Fruit fly (Drosophila melanogaster): ENCODE data around the gene CG6845.

Gene CG6845

dm6 chr3L:129311-129816 lies 16.9 kb upstream of the CG6845 start, which contains the start of gene Pdk1 (continued):
- TF ChIP-seq CG3163 (GFP tag; optimal IDR thresholded peaks at IDR 0.05) (peak; percentile 79), fu2 (GFP tag; optimal IDR thresholded peaks at IDR 0.05) (no peak), CG10462 (GFP tag; optimal IDR thresholded peaks at IDR 0.05) (no peak), hkb (optimal IDR thresholded peaks at IDR 0.05) (no peak), hkb (GFP tag; IDR thresholded peaks at IDR 0.05) (peak; percentile 56), NC2β (GFP tag; optimal IDR thresholded peaks at IDR 0.05) (peak; percentile 22), da (GFP tag; optimal IDR thresholded peaks at IDR 0.05) (no peak), Eip74EF (GFP tag; optimal IDR thresholded peaks at IDR 0.05) (peak in 1 of 2 experiments; percentile 36), Jarid2 (GFP tag; optimal IDR thresholded peaks at IDR 0.05) (peak; percentile 98), CHES-1-like (GFP tag; optimal IDR thresholded peaks at IDR 0.05) (peak; percentile 45), Taf1 (GFP tag; IDR thresholded peaks at IDR 0.05) (no peak), CG16815 (GFP tag; optimal IDR thresholded peaks at IDR 0.05) (no peak), dimm (GFP tag; IDR thresholded peaks at IDR 0.05) (no peak), lab (GFP tag; optimal IDR thresholded peaks at IDR 0.05) (peak; percentile 66), crc (GFP tag; optimal IDR thresholded peaks at IDR 0.05) (no peak), Nf-YB (GFP tag; optimal IDR thresholded peaks at IDR 0.05) (no peak), CG32772 (GFP tag; IDR thresholded peaks at IDR 0.05) (no peak), YL-1 (GFP tag; optimal IDR thresholded peaks at IDR 0.05) (peak; percentile 11), Hmx (GFP tag; optimal IDR thresholded peaks at IDR 0.05) (no peak), sug (tag; optimal IDR thresholded peaks at IDR 0.05) (peak; percentile 29), trh (GFP tag; optimal IDR thresholded peaks at IDR 0.05) (no peak), CG4854 (GFP tag; optimal IDR thresholded peaks at IDR 0.05) (no peak), fd3F (GFP tag; optimal IDR thresholded peaks at IDR 0.05) (no peak), nerfin-2 (GFP tag; IDR thresholded peaks at IDR 0.05; ENCODE audit: partially characterized antibody) (0 out of 2 replicates have a peak, but pooled peaks have one; percentile 46), Stat92E (GFP tag; optimal IDR thresholded peaks at IDR 0.05) (peak in 1 of 3 experiments; percentile 44), vfl (GFP tag; optimal IDR thresholded peaks at IDR 0.05) (no peak), kni (GFP tag; optimal IDR thresholded peaks at IDR 0.05) (peak; percentile 76), bbx (GFP tag; IDR thresholded peaks at IDR 0.05; ENCODE audit: partially characterized antibody) (peak; percentile 63), CG7745 (tag; optimal IDR thresholded peaks at IDR 0.05) (no peak), Trl (optimal IDR thresholded peaks at IDR 0.05) (peak; percentile 93 to 96), Trl (GFP tag; optimal IDR thresholded peaks at IDR 0.05) (peak; percentile 64), Vsx1 (GFP tag; optimal IDR thresholded peaks at IDR 0.05) (no peak), wor (GFP tag; IDR thresholded peaks at IDR 0.05) (no peak), D19B (GFP tag; optimal IDR thresholded peaks at IDR 0.05) (peak; percentile 27), Awh (GFP tag; IDR thresholded peaks at IDR 0.05) (no peak; the same call in 1 of the 2 replicates), corto (GFP tag; optimal IDR thresholded peaks at IDR 0.05) (no peak), ems (GFP tag; optimal IDR thresholded peaks at IDR 0.05) (no peak), z (GFP tag; IDR thresholded peaks at IDR 0.05) (peak; percentile 78; the same call in 2 of the 3 replicates), en (GFP tag; optimal IDR thresholded peaks at IDR 0.05) (no peak), D19A (tag; optimal IDR thresholded peaks at IDR 0.05) (peak; percentile 48), CG2678 (tag; optimal IDR thresholded peaks at IDR 0.05) (peak; percentile 34), fru (optimal IDR thresholded peaks at IDR 0.05) (no peak), luna (GFP tag; optimal IDR thresholded peaks at IDR 0.05) (no peak), sens (GFP tag) (peak; percentile 84), Elba2 (GFP tag; optimal IDR thresholded peaks at IDR 0.05) (peak; percentile 39), CG2199 (GFP tag; IDR thresholded peaks at IDR 0.05) (peak; percentile 97), CG7963 (GFP tag; IDR thresholded peaks at IDR 0.05; ENCODE audit: partially characterized antibody) (no peak), HHEX (GFP tag; optimal IDR thresholded peaks at IDR 0.05) (peak; percentile 7), oc (tag; optimal IDR thresholded peaks at IDR 0.05) (peak; percentile 26), Doc3 (GFP tag; IDR thresholded peaks at IDR 0.05; ENCODE audit: partially characterized antibody) (no peak), CG3995 (GFP tag; optimal IDR thresholded peaks at IDR 0.05) (no peak)

All from whole organism, embryonic.